Fruit fly (Drosophila melanogaster) whole organism, embryonic: ENCODE measurements around the gene CG13056.

ENCODE experiments used
- Adf1 ChIP-seq: fragments of 200-800 bp; sonication (Bioruptor generic); IDR thresholded peaks from 2 replicates; pipeline ENCODE4 v1.3.6; 2022; ENCODE audit warnings: missing biosample characterization, missing genetic modification characterization
- Awh ChIP-seq: fragments of 200-800 bp; sonication (Bioruptor generic); IDR thresholded peaks from 2 replicates; pipeline ENCODE4, ENCODE4 v1.3.6; 2022; ENCODE audit warnings: missing biosample characterization, missing genetic modification characterization
- BtbVII ChIP-seq: fragments of 200-800 bp; sonication (Bioruptor generic); optimal IDR thresholded peaks from 3 replicates; lab custom pipeline; 2017; ENCODE audit warnings: missing biosample characterization, mild to moderate bottlenecking, missing genetic modification characterization
- C15 ChIP-seq: fragments of 200-800 bp; sonication (Bioruptor generic); IDR thresholded peaks from 3 replicates; pipeline ENCODE4 v1.3.6; 2022; ENCODE audit warnings: missing biosample characterization, missing genetic modification characterization
- CG11093 ChIP-seq: fragments of 200-800 bp; sonication (Bioruptor generic); IDR thresholded peaks from 3 replicates; pipeline ENCODE4 v1.3.6; 2022; ENCODE audit warnings: missing biosample characterization, missing genetic modification characterization
- CG11504 ChIP-seq: fragments of 200-800 bp; sonication (Bioruptor generic); optimal IDR thresholded peaks from 3 replicates; lab custom pipeline; 2019; ENCODE audit warnings: missing biosample characterization, mild to moderate bottlenecking, missing genetic modification characterization, moderate library complexity
- CG11723 ChIP-seq: fragments of 200-800 bp; sonication (Bioruptor generic); optimal IDR thresholded peaks from 2 replicates; lab custom pipeline; 2017; ENCODE audit warnings: missing biosample characterization, mild to moderate bottlenecking, missing genetic modification characterization
- CG12769 ChIP-seq: fragments of 200-800 bp; sonication (Bioruptor generic); optimal IDR thresholded peaks from 2 replicates; lab custom pipeline; 2019; ENCODE audit warnings: missing biosample characterization, mild to moderate bottlenecking, missing genetic modification characterization, moderate library complexity
- CG13296 ChIP-seq: fragments of 200-800 bp; sonication (Bioruptor generic); optimal IDR thresholded peaks from 3 replicates; lab custom pipeline; 2018; ENCODE audit warnings: missing biosample characterization, mild to moderate bottlenecking, missing genetic modification characterization
- CG14441 ChIP-seq: fragments of 200-800 bp; sonication (Bioruptor generic); IDR thresholded peaks from 2 replicates; pipeline ENCODE4 v1.3.6; 2022; ENCODE audit warnings: missing biosample characterization, missing genetic modification characterization
- CG1529 ChIP-seq: fragments of 200-800 bp; sonication (Bioruptor generic); optimal IDR thresholded peaks from 3 replicates; lab custom pipeline; 2018; ENCODE audit warnings: missing biosample characterization, missing genetic modification characterization
- CG15479 ChIP-seq: fragments of 200-800 bp; sonication (Bioruptor generic); optimal IDR thresholded peaks from 3 replicates; lab custom pipeline; 2019; ENCODE audit warnings: missing biosample characterization, mild to moderate bottlenecking, missing genetic modification characterization, moderate library complexity
- CG16863 ChIP-seq: fragments of 200-800 bp; sonication (Bioruptor generic); optimal IDR thresholded peaks from 3 replicates; lab custom pipeline; 2016; ENCODE audit warnings: missing biosample characterization, missing genetic modification characterization
- CG18011 ChIP-seq: fragments of 200-800 bp; sonication (Bioruptor generic); optimal IDR thresholded peaks from 2 replicates; lab custom pipeline; 2017; ENCODE audit warnings: missing biosample characterization, missing genetic modification characterization, mild to moderate bottlenecking, moderate library complexity, missing genotype
- CG2199 ChIP-seq: fragments of 200-800 bp; sonication (Bioruptor generic); IDR thresholded peaks from 3 replicates; pipeline ENCODE4 v1.3.6; 2022; ENCODE audit warnings: missing biosample characterization, missing genetic modification characterization
- CG30431 ChIP-seq: fragments of 200-800 bp; sonication (Bioruptor generic); optimal IDR thresholded peaks from 2 replicates; lab custom pipeline; 2017; ENCODE audit warnings: missing biosample characterization, missing genetic modification characterization
- CG43689 ChIP-seq: fragments of 200-800 bp; sonication (Bioruptor generic); IDR thresholded peaks from 2 replicates; pipeline ENCODE4 v1.3.6; 2022; ENCODE audit warnings: missing biosample characterization, missing genetic modification characterization
- CG4617 ChIP-seq: fragments of 200-800 bp; sonication (Bioruptor generic); optimal IDR thresholded peaks from 3 replicates; lab custom pipeline; 2016; ENCODE audit warnings: missing biosample characterization, missing genetic modification characterization, borderline replicate concordance
- CG8359 ChIP-seq: fragments of 200-800 bp; sonication (Bioruptor generic); optimal IDR thresholded peaks from 2 replicates; lab custom pipeline; 2017; ENCODE audit warnings: missing biosample characterization, mild to moderate bottlenecking, missing genetic modification characterization, borderline replicate concordance
- CG8924 ChIP-seq: fragments of 200-800 bp; optimal IDR thresholded peaks from 3 replicates; lab custom pipeline; 2019; ENCODE audit warnings: missing biosample characterization, mild to moderate bottlenecking, missing genetic modification characterization, moderate library complexity
- CG9609 ChIP-seq: fragments of 200-800 bp; sonication (Bioruptor generic); optimal IDR thresholded peaks from 3 replicates; lab custom pipeline; 2016; ENCODE audit warnings: missing biosample characterization, missing genetic modification characterization
- Camta ChIP-seq: fragments of 200-800 bp; sonication (Bioruptor generic); optimal IDR thresholded peaks from 2 replicates; lab custom pipeline; 2016; ENCODE audit warnings: missing biosample characterization, missing genetic modification characterization
- Dbx ChIP-seq: fragments of 200-800 bp; sonication (Bioruptor generic); IDR thresholded peaks from 3 replicates; pipeline ENCODE4 v1.3.6; 2022; ENCODE audit warnings: missing biosample characterization, missing genetic modification characterization
- Doc3 ChIP-seq: fragments of 200-800 bp; sonication (Bioruptor generic); IDR thresholded peaks from 3 replicates; pipeline ENCODE4 v1.3.6; 2022; ENCODE audit warnings: missing biosample characterization, missing genetic modification characterization; ENCODE audit not compliant: partially characterized antibody
- Drgx ChIP-seq: fragments of 200-800 bp; sonication (Bioruptor generic); IDR thresholded peaks from 2 replicates; pipeline ENCODE4 v1.3.6; 2022; ENCODE audit warnings: missing biosample characterization, missing genetic modification characterization
- Fer1 ChIP-seq: fragments of 200-800 bp; sonication (Bioruptor generic); optimal IDR thresholded peaks from 2 replicates; lab custom pipeline; 2017; ENCODE audit warnings: missing biosample characterization, mild to moderate bottlenecking, missing genetic modification characterization
- GATAe ChIP-seq: fragments of 200-800 bp; sonication (Bioruptor generic); conservative IDR thresholded peaks from 2 replicates; pipeline ENCODE4 v1.3.6; 2022; ENCODE audit warnings: missing biosample characterization, missing genetic modification characterization
- HLH54F ChIP-seq: fragments of 200-800 bp; sonication (Bioruptor generic); optimal IDR thresholded peaks from 3 replicates; lab custom pipeline; 2016; ENCODE audit warnings: missing biosample characterization, missing genetic modification characterization
- Hsf ChIP-seq: fragments of 200-800 bp; sonication (Bioruptor generic); optimal IDR thresholded peaks from 3 replicates; lab custom pipeline; 2016; ENCODE audit warnings: missing biosample characterization, missing genetic modification characterization
- Kr ChIP-seq: fragments of 200-800 bp; sonication (Bioruptor generic); optimal IDR thresholded peaks from 2 replicates; lab custom pipeline; 2017; ENCODE audit warnings: missing biosample characterization, mild to moderate bottlenecking, missing genetic modification characterization
- Meics ChIP-seq: fragments of 200-800 bp; sonication (Bioruptor generic); optimal IDR thresholded peaks from 2 replicates; lab custom pipeline; 2017; ENCODE audit warnings: missing biosample characterization, mild to moderate bottlenecking, missing genetic modification characterization
- Ssrp ChIP-seq: fragments of 200-800 bp; sonication (Bioruptor generic); optimal IDR thresholded peaks from 2 replicates; lab custom pipeline; 2018; ENCODE audit warnings: missing biosample characterization, mild to moderate bottlenecking, missing genetic modification characterization, moderate library complexity
- YL-1 ChIP-seq: fragments of 200-800 bp; sonication (Bioruptor generic); optimal IDR thresholded peaks from 3 replicates; lab custom pipeline; 2017; ENCODE audit warnings: missing biosample characterization, mild to moderate bottlenecking, missing genetic modification characterization
- cad ChIP-seq: fragments of >200 bp; optimal IDR thresholded peaks from 2 replicates; lab custom pipeline; 2017; ENCODE audit warnings: missing biosample characterization, missing genetic modification characterization
- cg ChIP-seq: fragments of 200-800 bp; sonication (Bioruptor generic); optimal IDR thresholded peaks from 3 replicates; lab custom pipeline; 2019; ENCODE audit warnings: missing biosample characterization, mild to moderate bottlenecking, missing genetic modification characterization, moderate library complexity
- chm ChIP-seq: fragments of 200-800 bp; sonication (Bioruptor generic); IDR thresholded peaks from 2 replicates; pipeline ENCODE4 v1.3.6; 2022; ENCODE audit warnings: missing biosample characterization, missing genetic modification characterization
- crc ChIP-seq: fragments of 200-800 bp; sonication (Bioruptor generic); optimal IDR thresholded peaks from 2 replicates; lab custom pipeline; 2016; ENCODE audit warnings: missing biosample characterization, missing genetic modification characterization
- dati ChIP-seq: fragments of 200-800 bp; sonication (Bioruptor generic); IDR thresholded peaks from 2 replicates; pipeline ENCODE4 v1.3.6; 2022; ENCODE audit warnings: missing biosample characterization, missing genetic modification characterization
- dm ChIP-seq: fragments of 200-800 bp; sonication (Bioruptor generic); optimal IDR thresholded peaks from 3 replicates; lab custom pipeline; 2016; ENCODE audit warnings: missing biosample characterization, missing genetic modification characterization
- gro ChIP-seq: fragments of 200-800 bp; sonication (Bioruptor generic); optimal IDR thresholded peaks from 2 replicates; lab custom pipeline; 2016; ENCODE audit warnings: missing biosample characterization, missing genetic modification characterization
- gt ChIP-seq: fragments of 200-800 bp; sonication (Bioruptor generic); IDR thresholded peaks from 2 replicates; pipeline ENCODE4 v1.3.6; 2022; ENCODE audit warnings: missing biosample characterization, missing genetic modification characterization
- her ChIP-seq: fragments of 200-800 bp; sonication (Bioruptor generic); optimal IDR thresholded peaks from 2 replicates; lab custom pipeline; 2016; ENCODE audit warnings: missing biosample characterization, missing genetic modification characterization
- luna ChIP-seq: fragments of 200-800 bp; sonication (Bioruptor generic); optimal IDR thresholded peaks from 2 replicates; lab custom pipeline; 2016; ENCODE audit warnings: missing biosample characterization, missing genetic modification characterization
- mirr ChIP-seq: fragments of 200-800 bp; sonication (Bioruptor generic); optimal IDR thresholded peaks from 3 replicates; lab custom pipeline; 2018; ENCODE audit warnings: missing biosample characterization, mild to moderate bottlenecking, missing genetic modification characterization
- nau ChIP-seq: fragments of 200-800 bp; sonication (Bioruptor generic); optimal IDR thresholded peaks from 3 replicates; lab custom pipeline; 2017; ENCODE audit warnings: missing biosample characterization, mild to moderate bottlenecking, missing genetic modification characterization, missing genetic modification reagents
- nom ChIP-seq: fragments of 200-800 bp; sonication (Bioruptor generic); optimal IDR thresholded peaks from 2 replicates; lab custom pipeline; 2017; ENCODE audit warnings: missing biosample characterization, missing genetic modification characterization, mild to moderate bottlenecking, moderate library complexity, missing genetic modification reagents
- oc ChIP-seq: fragments of 200-800 bp; sonication (Bioruptor generic); optimal IDR thresholded peaks from 2 replicates; lab custom pipeline; 2018; ENCODE audit warnings: missing biosample characterization, mild to moderate bottlenecking, missing genetic modification characterization, moderate library complexity
- odd ChIP-seq: fragments of 200-800 bp; sonication (Bioruptor generic); optimal IDR thresholded peaks from 2 replicates; lab custom pipeline; 2017; ENCODE audit warnings: missing biosample characterization, mild to moderate bottlenecking, missing genetic modification characterization
- run ChIP-seq: fragments of 200-800 bp; sonication (Bioruptor generic); optimal IDR thresholded peaks from 3 replicates; lab custom pipeline; 2018; ENCODE audit warnings: missing biosample characterization, mild to moderate bottlenecking, missing genetic modification characterization
- sisA ChIP-seq: fragments of 200-800 bp; sonication (Bioruptor generic); IDR thresholded peaks from 2 replicates; pipeline ENCODE4 v1.3.6; 2022; ENCODE audit warnings: missing biosample characterization, missing genetic modification characterization
- ssp ChIP-seq: fragments of 200-800 bp; sonication (Bioruptor generic); IDR thresholded peaks from 2 replicates; pipeline ENCODE4 v1.3.6; 2022; ENCODE audit warnings: missing biosample characterization, missing genetic modification characterization
- ttk ChIP-seq: fragments of 200-800 bp; sonication (Bioruptor generic); IDR thresholded peaks from 2 replicates; pipeline ENCODE4 v2.1.2; 2022; ENCODE audit warnings: missing biosample characterization, missing genetic modification characterization
- zfh2 ChIP-seq: fragments of 200-800 bp; sonication (Bioruptor generic); optimal IDR thresholded peaks from 2 replicates; lab custom pipeline; 2016; ENCODE audit warnings: missing biosample characterization, missing genetic modification characterization

CG13056 gene

DNA sequence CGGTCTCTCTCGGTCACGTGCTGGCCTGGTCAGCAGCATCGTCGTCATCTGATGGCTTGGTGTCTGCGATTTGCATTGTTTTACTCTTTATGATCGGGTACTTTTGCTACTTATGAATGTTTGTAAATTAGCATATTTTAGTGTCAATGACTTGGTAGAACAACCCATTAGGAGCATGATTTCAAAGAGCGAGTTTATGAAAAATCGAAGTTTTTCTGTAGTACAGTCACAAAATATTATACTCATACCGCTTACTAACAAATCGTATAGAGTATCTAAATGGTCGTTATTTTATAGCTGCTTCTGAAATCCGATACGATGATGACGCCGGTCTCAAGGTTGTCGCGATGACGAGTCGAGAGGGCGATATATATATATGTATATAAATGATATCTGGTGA, 46.9 kb upstream of the CG13056 start (continued):
- peak; percentile 6 for TF ChIP-seq run (tag; lab: Kevin White, UChicago)
- no peak for TF ChIP-seq Dbx
- TF ChIP-seq nom: peak; percentile 46
- no peak for TF ChIP-seq CG9609
- peak; percentile 57 for TF ChIP-seq CG14441 (GFP tag; lab: Robert Waterston, UW)
- TF ChIP-seq Doc3 (GFP tag; lab: Robert Waterston, UW): no peak
- no peak for TF ChIP-seq CG15479
- TF ChIP-seq CG11504: peak; percentile 68
- TF ChIP-seq zfh2 (GFP tag; lab: Kevin White, UChicago): no peak
- no peak for TF ChIP-seq mirr (GFP tag; lab: Kevin White, UChicago)
- TF ChIP-seq CG2199 (GFP tag; lab: Robert Waterston, UW): no peak
- no peak for TF ChIP-seq CG11093 (GFP tag; lab: Robert Waterston, UW)
- no peak for TF ChIP-seq ssp (GFP tag; lab: Robert Waterston, UW)
- TF ChIP-seq odd (GFP tag; lab: Kevin White, UChicago): no peak
- TF ChIP-seq Fer1 (GFP tag; lab: Kevin White, UChicago): no peak
- TF ChIP-seq ttk: 0 out of 2 replicates have a peak, but pooled peaks have one; percentile 5
- TF ChIP-seq dm (GFP tag; lab: Kevin White, UChicago): no peak
- TF ChIP-seq nau (GFP tag; lab: Kevin White, UChicago): no peak
- TF ChIP-seq GATAe (GFP tag; lab: Robert Waterston, UW): no peak
- TF ChIP-seq CG4617 (GFP tag; lab: Kevin White, UChicago): no peak
- no peak for TF ChIP-seq Hsf (GFP tag; lab: Kevin White, UChicago)
- TF ChIP-seq cg (GFP tag; lab: Kevin White, UChicago): no peak
- TF ChIP-seq YL-1 (GFP tag; lab: Kevin White, UChicago): no peak
- TF ChIP-seq crc (GFP tag; lab: Kevin White, UChicago): no peak
- no peak for TF ChIP-seq luna (GFP tag; lab: Kevin White, UChicago)
- no peak for TF ChIP-seq Ssrp (tag; lab: Kevin White, UChicago)
- no peak for TF ChIP-seq Awh (GFP tag; lab: Robert Waterston, UW)
- TF ChIP-seq sisA (GFP tag; lab: Robert Waterston, UW): no peak
- TF ChIP-seq C15 (GFP tag; lab: Robert Waterston, UW): 0 out of 3 replicates have a peak, but pooled peaks have one; percentile 15
- no peak for TF ChIP-seq cad
- TF ChIP-seq BtbVII: no peak
- peak; percentile 23 for TF ChIP-seq CG13296 (GFP tag; lab: Kevin White, UChicago)
- no peak for TF ChIP-seq oc (tag; lab: Kevin White, UChicago)
- no peak for TF ChIP-seq CG1529
- TF ChIP-seq CG11723 (GFP tag; lab: Kevin White, UChicago): no peak
- no peak for TF ChIP-seq Meics (GFP tag; lab: Kevin White, UChicago)
- TF ChIP-seq Adf1 (GFP tag; lab: Robert Waterston, UW): no peak
- TF ChIP-seq CG8359 (GFP tag; lab: Kevin White, UChicago): no peak
- TF ChIP-seq Drgx (GFP tag; lab: Robert Waterston, UW): no peak
- no peak for TF ChIP-seq CG43689 (GFP tag; lab: Robert Waterston, UW)
- TF ChIP-seq CG8924 (tag; lab: Kevin White, UChicago): no peak
- no peak for TF ChIP-seq CG18011 (GFP tag; lab: Kevin White, UChicago)
- TF ChIP-seq CG16863: no peak
- TF ChIP-seq CG12769 (tag; lab: Kevin White, UChicago): peak; percentile 39
- TF ChIP-seq gt (GFP tag; lab: Robert Waterston, UW): no peak
- no peak for TF ChIP-seq CG30431
- TF ChIP-seq chm: no peak
- TF ChIP-seq dati (GFP tag; lab: Robert Waterston, UW): no peak
- no peak for TF ChIP-seq her (GFP tag; lab: Kevin White, UChicago)
- no peak for TF ChIP-seq Camta (GFP tag; lab: Kevin White, UChicago)
- TF ChIP-seq gro (GFP tag; lab: Kevin White, UChicago): no peak
- no peak for TF ChIP-seq HLH54F
- no peak for TF ChIP-seq Kr (GFP tag; lab: Kevin White, UChicago)
